Fruit fly (Drosophila melanogaster) whole organism, embryonic: ENCODE measurements around the gene Obp93a.

Source experiments
- CG10267 ChIP-seq: fragments of 200-800 bp; sonication (Bioruptor generic); optimal IDR thresholded peaks from 2 replicates; lab custom pipeline; 2018; ENCODE audit warnings: missing biosample characterization, mild to moderate bottlenecking, missing genetic modification characterization, moderate library complexity
- CG11456 ChIP-seq: fragments of 200-800 bp; sonication (Bioruptor generic); IDR thresholded peaks from 3 replicates; pipeline ENCODE4 v1.3.6; 2022; ENCODE audit warnings: missing biosample characterization, missing genetic modification characterization
- CG11504 ChIP-seq: fragments of 200-800 bp; sonication (Bioruptor generic); optimal IDR thresholded peaks from 3 replicates; lab custom pipeline; 2019; ENCODE audit warnings: missing biosample characterization, mild to moderate bottlenecking, missing genetic modification characterization, moderate library complexity
- CG12071 ChIP-seq: fragments of 200-800 bp; sonication (Bioruptor generic); optimal IDR thresholded peaks from 3 replicates; lab custom pipeline; 2018; ENCODE audit warnings: missing biosample characterization, mild to moderate bottlenecking, missing genetic modification characterization
- CG12769 ChIP-seq: fragments of 200-800 bp; sonication (Bioruptor generic); optimal IDR thresholded peaks from 2 replicates; lab custom pipeline; 2019; ENCODE audit warnings: missing biosample characterization, mild to moderate bottlenecking, missing genetic modification characterization, moderate library complexity
- CG14441 ChIP-seq: fragments of 200-800 bp; sonication (Bioruptor generic); IDR thresholded peaks from 2 replicates; pipeline ENCODE4 v1.3.6; 2022; ENCODE audit warnings: missing biosample characterization, missing genetic modification characterization
- CG14710 ChIP-seq: fragments of 200-800 bp; sonication (Bioruptor generic); optimal IDR thresholded peaks from 3 replicates; lab custom pipeline; 2019; ENCODE audit warnings: missing biosample characterization, mild to moderate bottlenecking, missing genetic modification characterization, moderate library complexity
- CG1529 ChIP-seq: fragments of 200-800 bp; sonication (Bioruptor generic); optimal IDR thresholded peaks from 3 replicates; lab custom pipeline; 2018; ENCODE audit warnings: missing biosample characterization, missing genetic modification characterization
- CG15479 ChIP-seq: fragments of 200-800 bp; sonication (Bioruptor generic); optimal IDR thresholded peaks from 3 replicates; lab custom pipeline; 2019; ENCODE audit warnings: missing biosample characterization, mild to moderate bottlenecking, missing genetic modification characterization, moderate library complexity
- CG15514 ChIP-seq: fragments of 200-800 bp; sonication (Bioruptor generic); optimal IDR thresholded peaks from 3 replicates; lab custom pipeline; 2017; ENCODE audit warnings: missing biosample characterization, missing genetic modification characterization, mild to moderate bottlenecking, moderate library complexity, missing genetic modification reagents
- CG17359 ChIP-seq: fragments of 200-800 bp; sonication (Bioruptor generic); optimal IDR thresholded peaks from 3 replicates; lab custom pipeline; 2018; ENCODE audit warnings: missing biosample characterization, mild to moderate bottlenecking, missing genetic modification characterization, moderate library complexity
- CG18476 ChIP-seq: fragments of 200-800 bp; sonication (Bioruptor generic); optimal IDR thresholded peaks from 2 replicates; lab custom pipeline; 2016; ENCODE audit warnings: missing biosample characterization, mild to moderate bottlenecking, missing genetic modification characterization
- CG18599 ChIP-seq: fragments of 200-800 bp; sonication (Bioruptor generic); optimal IDR thresholded peaks from 3 replicates; lab custom pipeline; 2017; ENCODE audit warnings: missing biosample characterization, missing genetic modification characterization, mild to moderate bottlenecking, moderate library complexity, missing genetic modification reagents
- CG2116 ChIP-seq: fragments of 200-800 bp; sonication (Bioruptor generic); optimal IDR thresholded peaks from 3 replicates; lab custom pipeline; 2018; ENCODE audit warnings: missing biosample characterization, mild to moderate bottlenecking, missing genetic modification characterization
- CG2199 ChIP-seq: fragments of 200-800 bp; sonication (Bioruptor generic); IDR thresholded peaks from 3 replicates; pipeline ENCODE4 v1.3.6; 2022; ENCODE audit warnings: missing biosample characterization, missing genetic modification characterization
- CG2712 ChIP-seq: fragments of 200-800 bp; optimal IDR thresholded peaks from 3 replicates; lab custom pipeline; 2019; ENCODE audit warnings: missing biosample characterization, mild to moderate bottlenecking, missing genetic modification characterization, moderate library complexity
- CG2889 ChIP-seq: fragments of 200-800 bp; sonication (Bioruptor generic); IDR thresholded peaks from 3 replicates; pipeline ENCODE4 v1.3.6; 2022; ENCODE audit warnings: missing biosample characterization, missing genetic modification characterization
- CG3065 ChIP-seq: fragments of 200-800 bp; sonication (Bioruptor generic); optimal IDR thresholded peaks from 2 replicates; lab custom pipeline; 2016; ENCODE audit warnings: missing biosample characterization, missing genetic modification characterization
- CG31388 ChIP-seq: fragments of 200-800 bp; sonication (Bioruptor generic); optimal IDR thresholded peaks from 2 replicates; lab custom pipeline; 2016; ENCODE audit warnings: missing biosample characterization, missing genetic modification characterization
- CG3407 ChIP-seq: fragments of 200-800 bp; sonication (Bioruptor generic); optimal IDR thresholded peaks from 2 replicates; lab custom pipeline; 2018; ENCODE audit warnings: missing biosample characterization, mild to moderate bottlenecking, missing genetic modification characterization
- CG3847 ChIP-seq: fragments of 200-800 bp; sonication (Bioruptor generic); IDR thresholded peaks from 2 replicates; pipeline ENCODE4 v1.3.6; 2022; ENCODE audit warnings: missing biosample characterization, missing genetic modification characterization
- CG4404 ChIP-seq: fragments of 200-800 bp; sonication (Bioruptor generic); IDR thresholded peaks from 2 replicates; pipeline ENCODE4 v1.3.6; 2022; ENCODE audit warnings: missing biosample characterization, missing genetic modification characterization
- CG5180 ChIP-seq: fragments of 200-800 bp; sonication (Bioruptor generic); optimal IDR thresholded peaks from 3 replicates; lab custom pipeline; 2017; ENCODE audit warnings: missing biosample characterization, missing genetic modification characterization, mild to moderate bottlenecking, moderate library complexity, missing genetic modification reagents
- CG5953 ChIP-seq: fragments of 200-800 bp; sonication (Bioruptor generic); IDR thresholded peaks from 2 replicates; pipeline ENCODE4 v1.3.6; 2022; ENCODE audit warnings: missing biosample characterization, missing genetic modification characterization
- CG7271 ChIP-seq: fragments of 200-800 bp; sonication (Bioruptor generic); optimal IDR thresholded peaks from 2 replicates; lab custom pipeline; 2018; ENCODE audit warnings: missing biosample characterization, mild to moderate bottlenecking, missing genetic modification characterization, moderate library complexity
- Chrac-16 ChIP-seq: fragments of 200-800 bp; sonication (Bioruptor generic); optimal IDR thresholded peaks from 3 replicates; lab custom pipeline; 2016; ENCODE audit warnings: missing biosample characterization, missing genetic modification characterization
- Doc2 ChIP-seq: fragments of 200-800 bp; sonication (Bioruptor generic); IDR thresholded peaks from 2 replicates; pipeline ENCODE4 v1.3.6; 2022; ENCODE audit warnings: missing biosample characterization, missing genetic modification characterization
- E2f2 ChIP-seq: fragments of 200-800 bp; sonication (Bioruptor generic); IDR thresholded peaks from 2 replicates; pipeline ENCODE4 v1.3.6; 2022; ENCODE audit warnings: missing biosample characterization, missing genetic modification characterization
- Elba2 ChIP-seq: fragments of 200-800 bp; sonication (Bioruptor generic); optimal IDR thresholded peaks from 3 replicates; lab custom pipeline; 2016; ENCODE audit warnings: missing biosample characterization, missing genetic modification characterization
- Ets65A ChIP-seq: fragments of 200-800 bp; sonication (Bioruptor generic); peaks from one replicate; lab custom pipeline; 2016; ENCODE audit warnings: missing biosample characterization, missing genetic modification characterization
- HmgD ChIP-seq: fragments of 200-800 bp; sonication (Bioruptor generic); optimal IDR thresholded peaks from 3 replicates; lab custom pipeline; 2016; ENCODE audit warnings: missing biosample characterization, missing genetic modification characterization
- Hmx ChIP-seq: fragments of 200-800 bp; sonication (Bioruptor generic); optimal IDR thresholded peaks from 2 replicates; lab custom pipeline; 2016; ENCODE audit warnings: missing biosample characterization, missing genetic modification characterization
- Nf-YA ChIP-seq: fragments of 200-800 bp; sonication (Bioruptor generic); IDR thresholded peaks from 2 replicates; pipeline ENCODE4 v1.3.6; 2022; ENCODE audit warnings: missing biosample characterization, missing genetic modification characterization
- Nf-YB ChIP-seq: fragments of 200-800 bp; sonication (Bioruptor generic); optimal IDR thresholded peaks from 3 replicates; lab custom pipeline; 2019; ENCODE audit warnings: missing biosample characterization, mild to moderate bottlenecking, missing genetic modification characterization, moderate library complexity
- Sin3A ChIP-seq: fragments of >200 bp; optimal IDR thresholded peaks from 2 replicates; lab custom pipeline; 2018
- dysf ChIP-seq: fragments of 200-800 bp; sonication (Bioruptor generic); IDR thresholded peaks from 3 replicates; pipeline ENCODE4 v1.3.6; 2022; ENCODE audit warnings: missing biosample characterization, missing genetic modification characterization
- fru ChIP-seq: fragments of >200 bp; optimal IDR thresholded peaks from 2 replicates; lab custom pipeline; 2017
- ftz-f1 ChIP-seq: fragments of 200-800 bp; sonication (Bioruptor generic); optimal IDR thresholded peaks from 2 replicates; lab custom pipeline; 2016; ENCODE audit warnings: missing biosample characterization, missing genetic modification characterization
- gfzf ChIP-seq: fragments of 200-800 bp; sonication (Bioruptor generic); optimal IDR thresholded peaks from 2 replicates; lab custom pipeline; 2016; ENCODE audit warnings: missing biosample characterization, mild to moderate bottlenecking, missing genetic modification characterization, moderate library complexity
- gro ChIP-seq: fragments of 200-800 bp; sonication (Bioruptor generic); optimal IDR thresholded peaks from 2 replicates; lab custom pipeline; 2016; ENCODE audit warnings: missing biosample characterization, missing genetic modification characterization
- jigr1 ChIP-seq: fragments of 200-800 bp; sonication (Bioruptor generic); IDR thresholded peaks from 3 replicates; pipeline ENCODE4 v1.3.6; 2022; ENCODE audit warnings: missing biosample characterization, missing genetic modification characterization
- jing ChIP-seq: fragments of 200-800 bp; sonication (Bioruptor generic); optimal IDR thresholded peaks from 2 replicates; lab custom pipeline; 2018; ENCODE audit warnings: missing biosample characterization, mild to moderate bottlenecking, missing genetic modification characterization
- knrl ChIP-seq: fragments of 200-800 bp; sonication (Bioruptor generic); IDR thresholded peaks from 3 replicates; pipeline ENCODE4 v1.3.6; 2022; ENCODE audit warnings: missing biosample characterization, missing genetic modification characterization; ENCODE audit not compliant: partially characterized antibody
- maf-S ChIP-seq: fragments of 200-800 bp; sonication (Bioruptor generic); optimal IDR thresholded peaks from 2 replicates; lab custom pipeline; 2016; ENCODE audit warnings: missing biosample characterization, missing genetic modification characterization
- otp ChIP-seq: fragments of 200-800 bp; sonication (Bioruptor generic); IDR thresholded peaks from 3 replicates; pipeline ENCODE4, ENCODE4 v1.3.6; 2022; ENCODE audit warnings: missing biosample characterization, missing genetic modification characterization
- peb ChIP-seq: fragments of 200-800 bp; sonication (Bioruptor generic); IDR thresholded peaks from 2 replicates; pipeline ENCODE4 v1.3.6; 2022; ENCODE audit warnings: missing biosample characterization, missing genetic modification characterization
- prd ChIP-seq, 3 experiments: fragments of >200 bp in 2 of 3; fragments of 200-800 bp in 1 of 3; sonication (Bioruptor generic) in 1 of 3; optimal IDR thresholded peaks in 2 of 3; IDR thresholded peaks in 1 of 3; 2 replicates in 2 of 3; 3 replicates in 1 of 3; pipeline versions ENCODE4 v1.3.6 to Lab custom; 2017 to 2022; ENCODE audit warnings: missing biosample characterization in 1 of 3, missing genetic modification characterization in 1 of 3
- pzg ChIP-seq: fragments of 200-800 bp; sonication (Bioruptor generic); optimal IDR thresholded peaks from 3 replicates; lab custom pipeline; 2018; ENCODE audit warnings: missing biosample characterization, mild to moderate bottlenecking, missing genetic modification characterization, moderate library complexity
- schlank ChIP-seq: fragments of 200-800 bp; sonication (Bioruptor generic); optimal IDR thresholded peaks from 2 replicates; lab custom pipeline; 2018; ENCODE audit warnings: missing biosample characterization, mild to moderate bottlenecking, missing genetic modification characterization
- sqz ChIP-seq: fragments of 200-800 bp; sonication (Bioruptor generic); optimal IDR thresholded peaks from 3 replicates; lab custom pipeline; 2018; ENCODE audit warnings: missing biosample characterization, mild to moderate bottlenecking, missing genetic modification characterization
- tin ChIP-seq: fragments of 200-800 bp; sonication (Bioruptor generic); optimal IDR thresholded peaks from 3 replicates; lab custom pipeline; 2016; ENCODE audit warnings: missing biosample characterization, missing genetic modification characterization
- wdn ChIP-seq: fragments of 200-800 bp; sonication (Bioruptor generic); IDR thresholded peaks from 2 replicates; pipeline ENCODE4 v1.3.6; 2022; ENCODE audit warnings: missing biosample characterization, missing genetic modification characterization

Obp93a gene

DNA sequence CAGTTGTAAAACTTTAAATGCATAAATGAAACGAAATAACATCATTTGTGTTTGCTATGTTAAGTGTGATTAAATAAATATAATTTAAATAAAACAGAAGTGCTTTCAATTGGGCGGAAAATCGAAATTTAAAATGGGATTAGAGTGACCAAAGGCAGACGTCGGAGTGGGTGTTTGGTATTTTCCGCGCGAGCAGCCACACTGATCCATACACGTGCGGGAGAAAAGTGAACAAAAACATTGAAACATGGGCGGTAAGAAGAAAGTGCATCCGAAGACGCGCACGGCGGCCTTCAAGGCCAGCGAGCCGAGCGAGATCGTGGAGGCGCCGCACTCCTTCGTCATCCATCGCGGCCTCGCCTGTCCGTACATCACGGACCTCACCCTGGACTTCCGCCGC is 13.5 kb downstream of the Obp93a start, which contains the start of gene ppan (continued):
- TF ChIP-seq CG4404 (GFP tag; lab: Robert Waterston, UW) = no peak
- TF ChIP-seq otp (GFP tag; lab: Robert Waterston, UW) = no peak
- peak; percentile 66 for TF ChIP-seq ftz-f1 (GFP tag; lab: Kevin White, UChicago)
- TF ChIP-seq CG3065 (GFP tag; lab: Kevin White, UChicago) = no peak
- no peak for TF ChIP-seq CG12769 (tag; lab: Kevin White, UChicago)
- TF ChIP-seq CG5953 (GFP tag; lab: Robert Waterston, UW) = no peak
- TF ChIP-seq jing (GFP tag; lab: Kevin White, UChicago) = no peak
- TF ChIP-seq CG3407 (GFP tag; lab: Kevin White, UChicago) = no peak
- TF ChIP-seq dysf (GFP tag; lab: Robert Waterston, UW) = no peak
- TF ChIP-seq tin (GFP tag; lab: Kevin White, UChicago) = no peak
- no peak for TF ChIP-seq maf-S (GFP tag; lab: Kevin White, UChicago)
- TF ChIP-seq Ets65A (GFP tag; lab: Kevin White, UChicago) = no peak
- no peak for TF ChIP-seq Nf-YA
- TF ChIP-seq CG14441 (GFP tag; lab: Robert Waterston, UW) = no peak
- TF ChIP-seq CG18599 (GFP tag; lab: Kevin White, UChicago) = no peak
- TF ChIP-seq CG18476 (GFP tag; lab: Kevin White, UChicago) = no peak
- no peak for TF ChIP-seq Nf-YB
- TF ChIP-seq CG3847 = peak; percentile 53; the same call in 1 of the 2 replicates
- TF ChIP-seq pzg = peak; percentile 78
- peak; percentile 42 for TF ChIP-seq CG14710 (tag; lab: Kevin White, UChicago)
- TF ChIP-seq CG2116 = peak; percentile 44
- no peak for TF ChIP-seq peb (GFP tag; lab: Robert Waterston, UW)
- no peak for TF ChIP-seq jigr1 (GFP tag; lab: Robert Waterston, UW)
- peak; percentile 85 for TF ChIP-seq gfzf (GFP tag; lab: Kevin White, UChicago)
- peak; percentile 44; the same call in 1 of the 3 replicates for TF ChIP-seq knrl (GFP tag; lab: Robert Waterston, UW)
- TF ChIP-seq Hmx (GFP tag; lab: Kevin White, UChicago) = no peak
- TF ChIP-seq CG10267 (tag; lab: Kevin White, UChicago) = peak; percentile 31
- TF ChIP-seq CG1529 = no peak
- TF ChIP-seq CG5180 (GFP tag; lab: Kevin White, UChicago) = no peak
- no peak for TF ChIP-seq gro (GFP tag; lab: Kevin White, UChicago)
- TF ChIP-seq Doc2 (GFP tag; lab: Robert Waterston, UW) = no peak
- TF ChIP-seq CG11456 (GFP tag; lab: Robert Waterston, UW) = no peak
- no peak for TF ChIP-seq schlank (tag; lab: Kevin White, UChicago)
- TF ChIP-seq CG31388 (GFP tag; lab: Kevin White, UChicago) = no peak
- no peak for TF ChIP-seq CG2889 (GFP tag; lab: Robert Waterston, UW)
- TF ChIP-seq fru (lab: Kevin White, UChicago) = no peak
- TF ChIP-seq CG15514 = peak; percentile 66
- TF ChIP-seq Elba2 (GFP tag; lab: Kevin White, UChicago) = no peak
- no peak for TF ChIP-seq prd (optimal IDR thresholded peaks at IDR 0.05; lab: Kevin White, UChicago)
- no peak for TF ChIP-seq prd (GFP tag; IDR thresholded peaks at IDR 0.05; lab: Robert Waterston, UW)
- TF ChIP-seq CG7271 (tag; lab: Kevin White, UChicago) = no peak
- no peak for TF ChIP-seq CG2199
- TF ChIP-seq HmgD = no peak
- peak; percentile 6 for TF ChIP-seq Sin3A
- peak; percentile 91 for TF ChIP-seq E2f2 (GFP tag; lab: Robert Waterston, UW)
- TF ChIP-seq CG17359 (tag; lab: Kevin White, UChicago) = no peak
- TF ChIP-seq CG12071 (GFP tag; lab: Kevin White, UChicago) = no peak
- no peak for TF ChIP-seq CG15479 (GFP tag; lab: Kevin White, UChicago)
- TF ChIP-seq sqz = no peak
- no peak for TF ChIP-seq CG11504 (tag; lab: Kevin White, UChicago)
- TF ChIP-seq Chrac-16 (GFP tag; lab: Kevin White, UChicago) = no peak
- TF ChIP-seq CG2712 = peak; percentile 8
- no peak for TF ChIP-seq wdn (GFP tag; lab: Robert Waterston, UW)
